Worm (Caenorhabditis elegans) whole organism, L4 larva: ENCODE measurements around the gene B0244.6.

ENCODE experiments used
- D1046.2 ChIP-seq: fragments of 200-800 bp; sonication (Bioruptor generic); IDR thresholded peaks from 2 replicates; pipeline ENCODE4 v1.3.6; 2022; ENCODE audit warnings: missing genetic modification characterization, missing compliant biosample characterization
- F10B5.3 ChIP-seq: sonication (generic microtip); optimal IDR thresholded peaks from 2 replicates; lab custom pipeline; 2016; ENCODE audit warnings: mild to moderate bottlenecking, missing genetic modification characterization, missing compliant biosample characterization
- F26F4.8 ChIP-seq: fragments of 200-800 bp; sonication (Bioruptor generic); conservative IDR thresholded peaks from 2 replicates; pipeline ENCODE4 v1.3.6; 2022; ENCODE audit warnings: missing genetic modification characterization, missing compliant biosample characterization
- F37D6.2 ChIP-seq: sonication (generic microtip); optimal IDR thresholded peaks from 2 replicates; lab custom pipeline; 2016; ENCODE audit warnings: mild to moderate bottlenecking, missing genetic modification characterization, missing compliant biosample characterization
- R02D3.7 ChIP-seq: fragments of 150-350 bp; sonication (generic microtip); optimal IDR thresholded peaks from 3 replicates; lab custom pipeline; 2014; ENCODE audit warnings: missing biosample characterization, missing genetic modification characterization
- T20F7.1 ChIP-seq: fragments of 200-800 bp; sonication (Bioruptor generic); optimal IDR thresholded peaks from 2 replicates; lab custom pipeline; 2018; ENCODE audit warnings: mild to moderate bottlenecking, missing genetic modification characterization, missing compliant biosample characterization
- Y105C5A.15 ChIP-seq: fragments of 200-800 bp; sonication (Bioruptor generic); IDR thresholded peaks from 2 replicates; pipeline ENCODE4 v1.3.6; 2022; ENCODE audit warnings: missing genetic modification characterization, missing compliant biosample characterization
- Y48G9A.11 ChIP-seq: fragments of 200-800 bp; sonication (Bioruptor generic); IDR thresholded peaks from 2 replicates; pipeline ENCODE4 v1.3.6; 2022; ENCODE audit warnings: missing genetic modification reagents, missing genetic modification characterization, missing compliant biosample characterization
- Y5F2A.4 ChIP-seq: fragments of 200-800 bp; sonication (Bioruptor generic); optimal IDR thresholded peaks from 2 replicates; lab custom pipeline; 2018; ENCODE audit warnings: mild to moderate bottlenecking, missing genetic modification characterization, missing compliant biosample characterization
- Y75B8A.6 ChIP-seq: fragments of 200-800 bp; sonication (Bioruptor generic); IDR thresholded peaks from 2 replicates; pipeline ENCODE4 v1.3.6; 2022; ENCODE audit warnings: missing genetic modification reagents, missing genetic modification characterization, missing compliant biosample characterization
- ama-1 ChIP-seq: fragments of 150-350 bp; optimal IDR thresholded peaks from 2 replicates; lab custom pipeline; 2014; ENCODE audit warnings: inconsistent platforms, mixed read lengths
- attf-4 ChIP-seq: sonication (generic microtip); optimal IDR thresholded peaks from 3 replicates; lab custom pipeline; 2017; ENCODE audit warnings: missing biosample characterization, missing genetic modification characterization
- ctbp-1 ChIP-seq: fragments of 200-800 bp; sonication (Bioruptor generic); IDR thresholded peaks from 2 replicates; pipeline ENCODE4 v1.3.6; 2022; ENCODE audit warnings: missing genetic modification reagents, missing genetic modification characterization, missing compliant biosample characterization
- daf-19 ChIP-seq: fragments of 200-800 bp; sonication (Bioruptor generic); conservative IDR thresholded peaks from 2 replicates; pipeline ENCODE4 v1.3.6; 2022; ENCODE audit warnings: missing genetic modification characterization, missing compliant biosample characterization
- daf-8 ChIP-seq: fragments of 200-800 bp; sonication (Bioruptor generic); IDR thresholded peaks from 2 replicates; pipeline ENCODE4 v1.3.6; 2022; ENCODE audit warnings: missing genetic modification characterization, missing compliant biosample characterization
- dmd-6 ChIP-seq: fragments of 200-800 bp; sonication (Bioruptor generic); IDR thresholded peaks from 2 replicates; pipeline ENCODE4 v1.3.6; 2022; ENCODE audit warnings: missing genetic modification reagents, missing genetic modification characterization, missing compliant biosample characterization
- dmd-9 ChIP-seq: fragments of 200-800 bp; sonication (Bioruptor generic); IDR thresholded peaks from 2 replicates; pipeline ENCODE4 v1.3.6; 2022; ENCODE audit warnings: missing genetic modification reagents, missing genetic modification characterization, missing compliant biosample characterization
- dve-1 ChIP-seq: sonication (generic microtip); optimal IDR thresholded peaks from 2 replicates; lab custom pipeline; 2017; ENCODE audit warnings: antibody characterized with exemption, mild to moderate bottlenecking, missing genetic modification characterization, missing compliant biosample characterization; ENCODE audit not compliant: insufficient read depth
- fkh-10 ChIP-seq: fragments of 150-350 bp; optimal IDR thresholded peaks from 2 replicates; lab custom pipeline; 2014; ENCODE audit warnings: missing biosample characterization, missing genetic modification reagents, missing genetic modification characterization
- hif-1 ChIP-seq, 2 experiments: sonication (generic microtip); optimal IDR thresholded peaks; 2 replicates each; lab custom pipeline; 2016 to 2017; ENCODE audit warnings: missing compliant biosample characterization in 2 of 2, missing genetic modification characterization in 2 of 2, missing genetic modification reagents in 2 of 2, missing genotype in 2 of 2, mild to moderate bottlenecking in 1 of 2
- jun-1 ChIP-seq: fragments of 150-350 bp; optimal IDR thresholded peaks from 2 replicates; lab custom pipeline; 2014; ENCODE audit warnings: missing biosample characterization, missing genetic modification reagents, missing genetic modification characterization
- lim-7 ChIP-seq: fragments of 200-800 bp; sonication (Bioruptor generic); IDR thresholded peaks from 2 replicates; pipeline ENCODE4 v1.3.6; 2022; ENCODE audit warnings: missing genetic modification characterization, missing compliant biosample characterization
- lin-29 ChIP-seq: fragments of 200-800 bp; sonication (Bioruptor generic); IDR thresholded peaks from 2 replicates; pipeline ENCODE4 v1.3.6; 2022; ENCODE audit warnings: missing genetic modification reagents, missing genetic modification characterization, missing compliant biosample characterization
- lin-39 ChIP-seq: fragments of 150-350 bp; optimal IDR thresholded peaks from 2 replicates; lab custom pipeline; 2014; ENCODE audit warnings: missing biosample characterization, missing genetic modification reagents, missing genetic modification characterization
- madf-9 ChIP-seq: fragments of 200-800 bp; sonication (Bioruptor generic); conservative IDR thresholded peaks from 2 replicates; pipeline ENCODE4 v1.3.6; 2022; ENCODE audit warnings: missing genetic modification reagents, missing genetic modification characterization, missing compliant biosample characterization
- mdl-1 ChIP-seq, 2 experiments: fragments of 150-350 bp in 1 of 2; sonication (generic microtip) in 1 of 2; optimal IDR thresholded peaks; 2 replicates each; lab custom pipeline; 2014 to 2017; ENCODE audit warnings: missing biosample characterization in 2 of 2, missing genetic modification characterization in 2 of 2
- mep-1 ChIP-seq: fragments of 150-350 bp; sonication (generic microtip); optimal IDR thresholded peaks from 3 replicates; lab custom pipeline; 2014; ENCODE audit warnings: missing biosample characterization, missing genetic modification characterization
- nhr-10 ChIP-seq: fragments of 150-350 bp; optimal IDR thresholded peaks from 2 replicates; lab custom pipeline; 2014; ENCODE audit warnings: missing biosample characterization, missing genetic modification characterization
- nhr-102 ChIP-seq: sonication (generic microtip); optimal IDR thresholded peaks from 2 replicates; lab custom pipeline; 2016; ENCODE audit warnings: mild to moderate bottlenecking, missing genetic modification characterization, moderate library complexity, missing compliant biosample characterization
- nhr-237 ChIP-seq: sonication (generic microtip); optimal IDR thresholded peaks from 2 replicates; lab custom pipeline; 2017; ENCODE audit warnings: missing biosample characterization, missing genetic modification characterization
- nhr-25 ChIP-seq: sonication (generic microtip); optimal IDR thresholded peaks from 2 replicates; lab custom pipeline; 2017; ENCODE audit warnings: missing genetic modification characterization, mild to moderate bottlenecking, missing compliant biosample characterization, antibody characterized with exemption, moderate library complexity, borderline replicate concordance; ENCODE audit not compliant: insufficient read depth
- nhr-41 ChIP-seq: fragments of 200-800 bp; sonication (Bioruptor generic); IDR thresholded peaks from 2 replicates; pipeline ENCODE4 v1.3.6; 2022; ENCODE audit warnings: missing genetic modification reagents, missing genetic modification characterization, missing compliant biosample characterization
- nhr-42 ChIP-seq: fragments of 200-800 bp; sonication (Bioruptor generic); IDR thresholded peaks from 2 replicates; pipeline ENCODE4 v1.3.6; 2022; ENCODE audit warnings: missing genetic modification characterization, missing compliant biosample characterization
- nhr-76 ChIP-seq: fragments of 150-350 bp; optimal IDR thresholded peaks from 2 replicates; lab custom pipeline; 2014; ENCODE audit warnings: missing biosample characterization, missing genetic modification characterization
- pha-4 ChIP-seq, 2 experiments: fragments of 150-350 bp in 1 of 2; fragments of 200-800 bp in 1 of 2; sonication (Bioruptor generic) in 1 of 2; IDR thresholded peaks in 1 of 2; optimal IDR thresholded peaks in 1 of 2; 2 replicates each; pipeline versions ENCODE4 v1.3.6 to Lab custom; 2014 to 2022; ENCODE audit warnings: missing genetic modification characterization in 2 of 2, missing genetic modification reagents in 2 of 2, missing biosample characterization in 1 of 2, missing compliant biosample characterization in 1 of 2
- set-16 ChIP-seq: fragments of 200-800 bp; sonication (Bioruptor generic); IDR thresholded peaks from 2 replicates; pipeline ENCODE4 v1.3.6; 2022; ENCODE audit warnings: missing genetic modification reagents, missing genetic modification characterization, missing compliant biosample characterization
- skn-1 ChIP-seq: fragments of 150-350 bp; optimal IDR thresholded peaks from 2 replicates; lab custom pipeline; 2014; ENCODE audit warnings: missing biosample characterization, missing genetic modification characterization
- snpc-1.2 ChIP-seq: fragments of 200-800 bp; sonication (Bioruptor generic); IDR thresholded peaks from 2 replicates; pipeline ENCODE4 v1.3.6; 2022; ENCODE audit warnings: missing genetic modification reagents, missing genetic modification characterization, missing compliant biosample characterization
- snpc-4 ChIP-seq: fragments of 150-350 bp; optimal IDR thresholded peaks from 2 replicates; lab custom pipeline; 2014; ENCODE audit warnings: missing biosample characterization, missing genetic modification characterization
- spr-1 ChIP-seq: sonication (generic microtip); optimal IDR thresholded peaks from 2 replicates; lab custom pipeline; 2016; ENCODE audit warnings: mild to moderate bottlenecking, missing genetic modification characterization, missing compliant biosample characterization
- unc-130 ChIP-seq: sonication (generic microtip); optimal IDR thresholded peaks from 2 replicates; lab custom pipeline; 2016; ENCODE audit warnings: missing genetic modification reagents, missing genetic modification characterization, missing compliant biosample characterization
- unc-62 ChIP-seq, 3 experiments: fragments of 150-350 bp in 1 of 3; sonication (generic microtip); optimal IDR thresholded peaks in 2 of 3; peaks in 1 of 3; 1 replicate in 1 of 3; 2 replicates in 2 of 3; lab custom pipeline; 2014 to 2017; ENCODE audit warnings: missing biosample characterization in 3 of 3, missing genetic modification characterization in 3 of 3, missing genetic modification reagents in 3 of 3, missing genotype in 1 of 3
- vab-7 ChIP-seq: fragments of 200-800 bp; sonication (Bioruptor generic); IDR thresholded peaks from 2 replicates; pipeline ENCODE4 v1.3.6; 2022; ENCODE audit warnings: missing genetic modification reagents, missing genetic modification characterization, missing compliant biosample characterization
- zfp-2 ChIP-seq: sonication (generic microtip); optimal IDR thresholded peaks from 2 replicates; lab custom pipeline; 2016; ENCODE audit warnings: mild to moderate bottlenecking, missing genetic modification characterization, missing compliant biosample characterization
- ztf-11 ChIP-seq: fragments of 150-350 bp; optimal IDR thresholded peaks from 2 replicates; lab custom pipeline; 2014; ENCODE audit warnings: missing biosample characterization, missing genetic modification characterization

Gene B0244.6

ce11 chrIII:5715467-5715866, 22.3 kb upstream of the B0244.6 start (continued):
- no peak for TF ChIP-seq daf-8 (GFP tag; lab: Robert Waterston, UW)
- TF ChIP-seq pha-4 (GFP tag; IDR thresholded peaks at IDR 0.05; lab: Robert Waterston, UW): peak; percentile 17; the same call in 1 of the 2 replicates
- TF ChIP-seq pha-4 (tag; optimal IDR thresholded peaks at IDR 0.05; lab: Kevin White, UChicago): no peak
- TF ChIP-seq dmd-6 (GFP tag; lab: Robert Waterston, UW): peak; percentile 39
- TF ChIP-seq dve-1 (tag; lab: Kevin White, UChicago): peak; percentile 63
- no peak for TF ChIP-seq R02D3.7
- 0 out of 2 replicates have a peak, but pooled peaks have one; percentile 12 for TF ChIP-seq D1046.2 (GFP tag; lab: Robert Waterston, UW)
- no peak for TF ChIP-seq snpc-4 (tag; lab: Kevin White, UChicago)
- TF ChIP-seq set-16 (GFP tag; lab: Robert Waterston, UW): peak; percentile 70
- TF ChIP-seq attf-4 (tag; lab: Kevin White, UChicago): no peak
- peak; percentile 57; the same call in 1 of the 2 replicates for TF ChIP-seq snpc-1.2 (GFP tag; lab: Robert Waterston, UW)
- no peak for TF ChIP-seq nhr-41 (GFP tag; lab: Robert Waterston, UW)
- peak; percentile 74 for TF ChIP-seq mep-1 (tag; lab: Kevin White, UChicago)
- TF ChIP-seq hif-1 (tag; optimal IDR thresholded peaks at IDR 0.05; lab: Kevin White, UChicago): peak in 1 of 2 experiments; percentile 72
- TF ChIP-seq nhr-237 (tag; lab: Kevin White, UChicago): no peak
- TF ChIP-seq nhr-76: no peak

ce11 chrIII:5717173-5717748, 20.5 kb upstream of the B0244.6 start:
- TF ChIP-seq nhr-42 (no peak), dve-1 (tag; lab: Kevin White, UChicago) (no peak), ama-1 (lab: Kevin White, UChicago) (peak; percentile 67), Y48G9A.11 (GFP tag; lab: Robert Waterston, UW) (no peak), Y5F2A.4 (GFP tag; lab: Kevin White, UChicago) (no peak), skn-1 (no peak), unc-62 (GFP tag; optimal IDR thresholded peaks at IDR 0.05 in 1 of 2; lab: Kevin White, UChicago) (peak in 1 of 2 experiments; percentile 85), unc-62 (tag; optimal IDR thresholded peaks at IDR 0.05; lab: Kevin White, UChicago) (no peak), jun-1 (tag; lab: Kevin White, UChicago) (no peak), lin-39 (tag; lab: Kevin White, UChicago) (no peak), Y75B8A.6 (GFP tag; lab: Robert Waterston, UW) (no peak), nhr-10 (tag; lab: Kevin White, UChicago) (no peak), nhr-25 (tag; lab: Kevin White, UChicago) (no peak), vab-7 (GFP tag; lab: Robert Waterston, UW) (no peak), spr-1 (tag; lab: Kevin White, UChicago) (no peak), snpc-4 (tag; lab: Kevin White, UChicago) (no peak), daf-19 (peak; percentile 64; the same call in 1 of the 2 replicates), Y105C5A.15 (GFP tag; lab: Robert Waterston, UW) (0 out of 2 replicates have a peak, but pooled peaks have one; percentile 35)

- TF ChIP-seq F37D6.2: no peak
- TF ChIP-seq lin-29 (GFP tag; lab: Robert Waterston, UW): no peak
- TF ChIP-seq set-16 (GFP tag; lab: Robert Waterston, UW): no peak
- no peak for TF ChIP-seq ztf-11 (tag; lab: Kevin White, UChicago)
- TF ChIP-seq fkh-10 (GFP tag; lab: Kevin White, UChicago): no peak
- no peak for TF ChIP-seq Y5F2A.4 (GFP tag; lab: Kevin White, UChicago)
- no peak for TF ChIP-seq F10B5.3
- no peak for TF ChIP-seq unc-130 (GFP tag; lab: Kevin White, UChicago)
- TF ChIP-seq dmd-9 (GFP tag; lab: Robert Waterston, UW): no peak
- TF ChIP-seq F26F4.8 (GFP tag; lab: Robert Waterston, UW): no peak
- no peak for TF ChIP-seq mdl-1 (tag; optimal IDR thresholded peaks at IDR 0.05; lab: Kevin White, UChicago)
- TF ChIP-seq lim-7 (GFP tag; lab: Robert Waterston, UW): no peak
- no peak for TF ChIP-seq nhr-102 (tag; lab: Kevin White, UChicago)
- no peak for TF ChIP-seq T20F7.1 (GFP tag; lab: Kevin White, UChicago)
- no peak for TF ChIP-seq madf-9 (GFP tag; lab: Robert Waterston, UW)
- no peak for TF ChIP-seq ctbp-1 (GFP tag; lab: Robert Waterston, UW)
- no peak for TF ChIP-seq attf-4 (tag; lab: Kevin White, UChicago)
- TF ChIP-seq zfp-2: no peak
Observed at ce11 chrIII:5718385-5718784, 19.4 kb upstream of the B0244.6 start.
